Worm (Caenorhabditis elegans) whole organism, mixed stage, embryonic: Measurements from ENCODE around the gene enpp-1.
"Not testable (repeated sequence)": the region's sequence is repeated elsewhere in the genome, so short reads cannot be mapped to it uniquely, and the experiment has no call there.

ENCODE experiments used
- M03D4.4 ChIP-seq: sonication (generic microtip); optimal IDR thresholded peaks from 2 replicates; lab custom pipeline; 2017; ENCODE audit warnings: mild to moderate bottlenecking, missing genetic modification characterization, missing compliant biosample characterization
- bed-3 ChIP-seq: fragments of 200-800 bp; sonication (Bioruptor generic); optimal IDR thresholded peaks from 3 replicates; lab custom pipeline; 2018; ENCODE audit warnings: mild to moderate bottlenecking, missing genetic modification characterization, moderate library complexity, missing compliant biosample characterization
- blmp-1 ChIP-seq: fragments of 150-350 bp; optimal IDR thresholded peaks from 2 replicates; lab custom pipeline; 2014; ENCODE audit warnings: missing biosample characterization, missing genetic modification characterization
- ceh-39 ChIP-seq: fragments of 150-350 bp; optimal IDR thresholded peaks from 2 replicates; lab custom pipeline; 2014; ENCODE audit warnings: missing biosample characterization, missing genetic modification characterization
- ceh-83 ChIP-seq: fragments of 200-800 bp; sonication (Bioruptor generic); optimal IDR thresholded peaks from 2 replicates; lab custom pipeline; 2018; ENCODE audit warnings: mild to moderate bottlenecking, missing genetic modification characterization, missing compliant biosample characterization
- ces-1 ChIP-seq: fragments of 150-350 bp; optimal IDR thresholded peaks from 2 replicates; lab custom pipeline; 2014; ENCODE audit warnings: missing biosample characterization, missing genetic modification reagents, missing genetic modification characterization
- cnd-1 ChIP-seq: fragments of 200-800 bp; sonication (Bioruptor generic); optimal IDR thresholded peaks from 2 replicates; lab custom pipeline; 2018; ENCODE audit warnings: mild to moderate bottlenecking, missing genetic modification characterization, missing compliant biosample characterization
- elt-1 ChIP-seq: sonication (generic microtip); optimal IDR thresholded peaks from 2 replicates; lab custom pipeline; 2017; ENCODE audit warnings: missing genetic modification characterization, mild to moderate bottlenecking, missing compliant biosample characterization, antibody characterized with exemption, moderate library complexity, borderline replicate concordance; ENCODE audit not compliant: insufficient read depth
- elt-3 ChIP-seq: fragments of 150-350 bp; optimal IDR thresholded peaks from 2 replicates; lab custom pipeline; 2014; ENCODE audit warnings: missing biosample characterization, missing genetic modification characterization
- flh-1 ChIP-seq: fragments of 200-800 bp; sonication (Bioruptor generic); optimal IDR thresholded peaks from 2 replicates; lab custom pipeline; 2018; ENCODE audit warnings: mild to moderate bottlenecking, missing genetic modification characterization, moderate library complexity, missing compliant biosample characterization
- hlh-1 ChIP-seq: fragments of 150-350 bp; optimal IDR thresholded peaks from 2 replicates; lab custom pipeline; 2014; ENCODE audit warnings: missing biosample characterization, missing genetic modification reagents, missing genetic modification characterization
- lin-13 ChIP-seq: fragments of 150-350 bp; optimal IDR thresholded peaks from 2 replicates; lab custom pipeline; 2014; ENCODE audit warnings: missing biosample characterization, missing genetic modification characterization
- lin-32 ChIP-seq: fragments of 200-800 bp; sonication (Bioruptor generic); optimal IDR thresholded peaks from 2 replicates; lab custom pipeline; 2018; ENCODE audit warnings: mild to moderate bottlenecking, missing genetic modification characterization, missing compliant biosample characterization
- lsy-2 ChIP-seq: fragments of 150-350 bp; optimal IDR thresholded peaks from 2 replicates; lab custom pipeline; 2014; ENCODE audit warnings: missing biosample characterization, missing genetic modification characterization
- mab-5 ChIP-seq: fragments of 150-350 bp; optimal IDR thresholded peaks from 2 replicates; lab custom pipeline; 2014; ENCODE audit warnings: missing biosample characterization, missing genetic modification characterization
- mep-1 ChIP-seq: fragments of 150-350 bp; optimal IDR thresholded peaks from 2 replicates; lab custom pipeline; 2017; ENCODE audit warnings: missing biosample characterization, missing genetic modification reagents, missing genetic modification characterization, inconsistent platforms
- mls-2 ChIP-seq: sonication (generic microtip); optimal IDR thresholded peaks from 2 replicates; lab custom pipeline; 2016; ENCODE audit warnings: mild to moderate bottlenecking, missing genetic modification characterization, moderate library complexity, missing compliant biosample characterization
- nhr-12 ChIP-seq: fragments of 150-350 bp; optimal IDR thresholded peaks from 2 replicates; lab custom pipeline; 2014; ENCODE audit warnings: missing biosample characterization, missing genetic modification characterization
- nhr-2 ChIP-seq: fragments of 150-350 bp; optimal IDR thresholded peaks from 2 replicates; lab custom pipeline; 2014; ENCODE audit warnings: missing biosample characterization, missing genetic modification characterization
- nhr-237 ChIP-seq: fragments of 150-350 bp; optimal IDR thresholded peaks from 2 replicates; lab custom pipeline; 2014; ENCODE audit warnings: missing biosample characterization, missing genetic modification characterization
- nhr-28 ChIP-seq: fragments of 150-350 bp; optimal IDR thresholded peaks from 2 replicates; lab custom pipeline; 2014; ENCODE audit warnings: missing biosample characterization, missing genetic modification characterization
- nhr-76 ChIP-seq: sonication (generic microtip); optimal IDR thresholded peaks from 2 replicates; lab custom pipeline; 2017; ENCODE audit warnings: missing biosample characterization, missing genetic modification characterization
- pha-4 ChIP-seq: fragments of 150-350 bp; optimal IDR thresholded peaks from 2 replicates; lab custom pipeline; 2018; ENCODE audit warnings: missing biosample characterization, missing genetic modification reagents, missing genetic modification characterization
- sem-2 ChIP-seq: fragments of 200-800 bp; sonication (Bioruptor generic); optimal IDR thresholded peaks from 2 replicates; lab custom pipeline; 2018; ENCODE audit warnings: mild to moderate bottlenecking, missing genetic modification characterization, missing compliant biosample characterization
- tbx-8 ChIP-seq: fragments of 200-800 bp; sonication (Bioruptor generic); optimal IDR thresholded peaks from 2 replicates; lab custom pipeline; 2018; ENCODE audit warnings: mild to moderate bottlenecking, missing genetic modification characterization, moderate library complexity, missing compliant biosample characterization
- unc-120 ChIP-seq: sonication (generic microtip); optimal IDR thresholded peaks from 2 replicates; lab custom pipeline; 2017; ENCODE audit warnings: missing genetic modification characterization, missing compliant biosample characterization; ENCODE audit not compliant: poor library complexity, severe bottlenecking
- unc-39 ChIP-seq: fragments of 150-350 bp; optimal IDR thresholded peaks from 2 replicates; lab custom pipeline; 2014; ENCODE audit warnings: missing biosample characterization, missing genetic modification characterization
- unc-62 ChIP-seq: fragments of 150-350 bp; optimal IDR thresholded peaks from 2 replicates; lab custom pipeline; 2014; ENCODE audit warnings: missing biosample characterization, missing genetic modification reagents, missing genetic modification characterization
- zip-8 ChIP-seq: fragments of 150-350 bp; optimal IDR thresholded peaks from 2 replicates; lab custom pipeline; 2014; ENCODE audit warnings: missing biosample characterization, missing genetic modification characterization
- ztf-11 ChIP-seq: fragments of 150-350 bp; optimal IDR thresholded peaks from 2 replicates; lab custom pipeline; 2014; ENCODE audit warnings: missing biosample characterization, missing genetic modification characterization

Gene enpp-1

ce11 chrV:12130688-12131087 lies 569 bp upstream of the enpp-1 start, which contains the start of gene C27A7.6:
Gene C27A7.6 (minus strand): TSS chrV:12130788.
- not testable (repeated sequence) for TF ChIP-seq zip-8 (tag; lab: Kevin White, UChicago); bed-3 (GFP tag; lab: Kevin White, UChicago); elt-3 (tag; lab: Kevin White, UChicago)

ce11 chrV:12137942-12138341 lies 6.7 kb downstream of the enpp-1 start:
- TF ChIP-seq nhr-12 (tag; lab: Kevin White, UChicago) (no peak), hlh-1 (tag; lab: Kevin White, UChicago) (no peak), bed-3 (GFP tag; lab: Kevin White, UChicago) (no peak), sem-2 (GFP tag; lab: Kevin White, UChicago) (no peak), cnd-1 (tag; lab: Kevin White, UChicago) (no peak), unc-120 (tag; lab: Kevin White, UChicago) (no peak), ztf-11 (tag; lab: Kevin White, UChicago) (no peak), elt-3 (tag; lab: Kevin White, UChicago) (no peak), mab-5 (tag; lab: Kevin White, UChicago) (no peak), zip-8 (tag; lab: Kevin White, UChicago) (no peak), unc-39 (no peak), pha-4 (tag; lab: Kevin White, UChicago) (no peak), ceh-83 (GFP tag; lab: Kevin White, UChicago) (no peak), elt-1 (tag; lab: Kevin White, UChicago) (no peak)

ce11 chrV:12140625-12141024 lies 9.4 kb downstream of the enpp-1 start, which contains the start of gene C27A7.3:
Gene C27A7.3 (plus strand): TSS chrV:12140925.
- TF ChIP-seq nhr-28 (tag; lab: Kevin White, UChicago) (no peak), hlh-1 (tag; lab: Kevin White, UChicago) (no peak), nhr-237 (tag; lab: Kevin White, UChicago) (no peak), elt-1 (tag; lab: Kevin White, UChicago) (no peak), mls-2 (tag; lab: Kevin White, UChicago) (no peak), lin-32 (no peak)

DNA sequence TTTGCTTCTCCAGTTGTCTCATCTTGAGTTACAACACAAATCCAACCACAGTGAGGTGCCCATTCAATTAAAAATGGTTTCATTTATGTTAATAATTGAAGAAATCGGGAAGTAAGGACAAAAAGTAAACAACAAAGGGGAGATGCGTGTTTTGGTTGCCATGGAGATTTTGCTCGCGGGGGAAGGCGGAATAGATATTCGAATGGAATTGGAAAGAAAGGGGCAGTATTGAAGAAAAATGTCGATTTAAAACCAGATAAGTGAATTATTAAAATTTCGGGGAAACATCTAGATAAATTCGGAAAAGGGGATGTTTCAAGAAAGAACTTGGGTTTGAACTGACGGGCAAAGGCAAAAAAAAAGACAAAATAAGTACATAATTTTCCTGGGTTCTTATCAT lies 19.4 kb downstream of the enpp-1 start, which contains the start of gene che-11:
Gene che-11 (minus strand): TSS at position 101 of the 400 bp plus-strand sequence.
- no peak for TF ChIP-seq unc-62 (GFP tag; lab: Kevin White, UChicago)
- TF ChIP-seq nhr-76 (tag; lab: Kevin White, UChicago), result no peak
- TF ChIP-seq unc-39, result no peak
- no peak for TF ChIP-seq ces-1 (GFP tag; lab: Kevin White, UChicago)
- TF ChIP-seq lsy-2 (tag; lab: Kevin White, UChicago), result no peak
- TF ChIP-seq mep-1 (tag; lab: Kevin White, UChicago), result no peak
- TF ChIP-seq mab-5 (tag; lab: Kevin White, UChicago), result no peak
- TF ChIP-seq nhr-2 (tag; lab: Kevin White, UChicago), result no peak
- TF ChIP-seq flh-1, result no peak

ce11 chrV:12152857-12153256 lies 21.6 kb downstream of the enpp-1 start, which contains the start of gene C27A7.8:
Gene C27A7.8 (plus strand): TSS chrV:12153157.
- no peak for TF ChIP-seq pha-4 (tag; lab: Kevin White, UChicago)
- no peak for TF ChIP-seq bed-3 (GFP tag; lab: Kevin White, UChicago)
- TF ChIP-seq nhr-237 (tag; lab: Kevin White, UChicago), result no peak
- TF ChIP-seq elt-3 (tag; lab: Kevin White, UChicago), result no peak
- no peak for TF ChIP-seq nhr-76 (tag; lab: Kevin White, UChicago)
- no peak for TF ChIP-seq tbx-8 (GFP tag; lab: Kevin White, UChicago)
- TF ChIP-seq nhr-28 (tag; lab: Kevin White, UChicago), result no peak
- TF ChIP-seq ceh-39 (tag; lab: Kevin White, UChicago), result no peak
- no peak for TF ChIP-seq mls-2 (tag; lab: Kevin White, UChicago)
- no peak for TF ChIP-seq hlh-1 (tag; lab: Kevin White, UChicago)
- TF ChIP-seq cnd-1 (tag; lab: Kevin White, UChicago), result no peak
- no peak for TF ChIP-seq sem-2 (GFP tag; lab: Kevin White, UChicago)
- no peak for TF ChIP-seq ztf-11 (tag; lab: Kevin White, UChicago)
- no peak for TF ChIP-seq mab-5 (tag; lab: Kevin White, UChicago)
- no peak for TF ChIP-seq lsy-2 (tag; lab: Kevin White, UChicago)

DNA sequence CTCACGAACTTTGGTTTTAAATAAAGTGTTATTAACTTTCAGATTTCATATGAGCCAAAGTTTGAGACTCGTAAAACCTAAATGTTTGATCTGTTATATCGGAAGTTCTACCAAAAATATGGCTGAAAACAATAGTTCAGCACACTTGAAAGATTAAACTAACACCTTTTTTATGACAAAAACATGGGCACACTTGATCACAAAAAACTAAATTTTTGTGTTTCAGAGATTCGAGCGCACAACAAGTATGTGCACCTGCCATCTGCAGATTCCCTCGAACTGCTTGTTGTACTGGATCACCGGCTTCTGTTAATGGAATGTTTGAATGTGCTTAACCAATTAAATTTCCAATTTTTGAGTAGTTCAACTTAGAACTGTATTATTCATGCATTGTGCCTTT lies 22.5 kb downstream of the enpp-1 start:
- TF ChIP-seq M03D4.4 (tag; lab: Kevin White, UChicago), result no peak
- no peak for TF ChIP-seq tbx-8 (GFP tag; lab: Kevin White, UChicago)
- no peak for TF ChIP-seq blmp-1 (tag; lab: Kevin White, UChicago)
- TF ChIP-seq nhr-237 (tag; lab: Kevin White, UChicago), result no peak
- TF ChIP-seq flh-1, result no peak
- no peak for TF ChIP-seq lin-32
- TF ChIP-seq zip-8 (tag; lab: Kevin White, UChicago), result no peak
- TF ChIP-seq sem-2 (GFP tag; lab: Kevin White, UChicago), result no peak
- no peak for TF ChIP-seq bed-3 (GFP tag; lab: Kevin White, UChicago)
- TF ChIP-seq lin-13 (tag; lab: Kevin White, UChicago), result no peak
- TF ChIP-seq ceh-83 (GFP tag; lab: Kevin White, UChicago), result no peak
